Worm (Caenorhabditis elegans): ENCODE data around the gene F17H10.4.
A peak's percentile ranks its signal among the peaks of the same experiment; 100 is the strongest.

Gene F17H10.4

DNA sequence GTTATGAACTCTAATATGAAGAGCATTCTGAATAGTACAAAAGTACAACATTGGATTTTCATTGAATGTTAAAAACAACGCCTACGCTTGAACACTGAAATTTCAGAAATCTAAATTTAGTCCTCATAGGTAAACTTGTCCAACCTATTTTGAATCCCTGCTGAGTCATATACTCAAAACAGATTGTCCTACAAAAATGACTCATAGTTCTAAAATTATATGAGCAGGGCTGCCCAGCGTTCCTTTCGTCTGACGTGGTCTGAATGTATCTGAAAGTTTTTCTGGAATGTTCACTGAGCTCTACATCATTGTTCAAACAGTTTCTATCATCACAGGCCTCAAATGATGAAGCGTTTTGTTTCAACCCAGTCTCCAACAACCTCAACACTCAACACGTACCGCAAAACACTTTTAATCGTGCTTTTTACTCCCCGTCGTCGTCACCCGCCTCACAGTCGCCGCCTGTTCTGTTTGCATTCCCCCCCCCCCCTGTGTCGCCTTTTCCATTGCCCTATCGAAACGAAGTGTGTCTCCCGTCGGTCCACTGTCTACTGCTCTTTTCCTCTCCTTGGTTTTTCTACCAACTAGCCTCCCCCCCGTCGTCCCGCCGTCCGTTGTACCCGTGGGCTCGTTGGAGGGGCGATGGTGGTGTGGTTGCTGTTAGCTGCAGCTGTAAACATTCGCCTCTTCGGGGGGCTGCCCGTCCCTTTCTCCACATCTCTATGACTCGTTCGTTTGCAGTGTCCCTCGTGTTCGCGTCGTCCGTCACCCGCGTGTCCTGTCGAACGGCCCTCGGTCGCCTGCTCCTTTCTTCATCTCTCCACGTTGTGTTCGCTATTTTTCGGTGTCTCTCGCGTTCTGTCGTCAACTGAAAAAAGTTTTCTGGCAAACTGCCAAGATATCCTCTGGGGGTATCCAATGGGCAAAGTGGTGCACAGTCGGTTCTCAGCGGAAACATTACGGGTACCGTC is 17.7 kb upstream of the F17H10.4 start (continued):
- peak; percentile 71 for TF ChIP-seq atf-7 (tag; optimal IDR thresholded peaks at IDR 0.05)
- TF ChIP-seq F39B2.1 (GFP tag; IDR thresholded peaks at IDR 0.05) = no peak
- TF ChIP-seq tbp1 (GFP tag; optimal IDR thresholded peaks at IDR 0.05) = peak; percentile 13
- TF ChIP-seq K11D2.4 (GFP tag; IDR thresholded peaks at IDR 0.05) = peak; percentile 57; the same call in 1 of the 2 replicates
- TF ChIP-seq lin-40 (tag; optimal IDR thresholded peaks at IDR 0.05) = peak; percentile 60
- TF ChIP-seq ztf-18 (tag; optimal IDR thresholded peaks at IDR 0.05) = peak; percentile 45
- TF ChIP-seq nhr-80 (tag; optimal IDR thresholded peaks at IDR 0.05) = peak; percentile 92
- no peak for TF ChIP-seq F33H1.4 (GFP tag; IDR thresholded peaks at IDR 0.05)
- TF ChIP-seq B0019.2 (GFP tag; conservative IDR thresholded peaks at IDR 0.05) = no peak
- no peak for TF ChIP-seq sea-2 (GFP tag; IDR thresholded peaks at IDR 0.05)
- TF ChIP-seq mel-28 (tag; optimal IDR thresholded peaks at IDR 0.05; ENCODE audit: borderline replicate concordance) = no peak
- peak; percentile 99 for TF ChIP-seq zfh-2 (GFP tag; conservative IDR thresholded peaks at IDR 0.05)
- TF ChIP-seq lsy-27 (tag; optimal IDR thresholded peaks at IDR 0.05; ENCODE audit: borderline replicate concordance, insufficient read depth) = no peak
- TF ChIP-seq efl-1 (GFP tag; optimal IDR thresholded peaks at IDR 0.05) = no peak
- TF ChIP-seq lir-1 (GFP tag; conservative IDR thresholded peaks at IDR 0.05) = peak; percentile 45; the same call in 1 of the 2 replicates
- TF ChIP-seq unc-62 (GFP tag; optimal IDR thresholded peaks at IDR 0.05) = no peak
- TF ChIP-seq repo-1 (tag; optimal IDR thresholded peaks at IDR 0.05) = peak; percentile 29
- TF ChIP-seq egrh-3 (GFP tag; IDR thresholded peaks at IDR 0.05) = peak; percentile 90
- no peak for TF ChIP-seq ets-4 (GFP tag; optimal IDR thresholded peaks at IDR 0.05)
- TF ChIP-seq ztf-25 (GFP tag; IDR thresholded peaks at IDR 0.05) = no peak
- no peak; the same call in 1 of the 2 replicates for TF ChIP-seq Y56A3A.18 (GFP tag; IDR thresholded peaks at IDR 0.05)
- 0 out of 2 replicates have a peak, but pooled peaks have one; percentile 47 for TF ChIP-seq madf-3 (GFP tag; IDR thresholded peaks at IDR 0.05)
- TF ChIP-seq F37B4.10 (GFP tag; IDR thresholded peaks at IDR 0.05) = no peak
- TF ChIP-seq snpc-4 (GFP tag; optimal IDR thresholded peaks at IDR 0.05) = no peak
- TF ChIP-seq snpc-4 (tag; optimal IDR thresholded peaks at IDR 0.05) = peak in 3 of 4 experiments; percentile 9 to 42 (median 10)
- no peak for TF ChIP-seq snpc-3.4 (tag; optimal IDR thresholded peaks at IDR 0.05)
- no peak for TF ChIP-seq ceh-58 (GFP tag; IDR thresholded peaks at IDR 0.05)
- peak; percentile 61 for TF ChIP-seq attf-5 (GFP tag; optimal IDR thresholded peaks at IDR 0.05)
- no peak for TF ChIP-seq dpl-1 (GFP tag; optimal IDR thresholded peaks at IDR 0.05)
- peak; percentile 12 for TF ChIP-seq ztf-26 (tag; optimal IDR thresholded peaks at IDR 0.05)
- no peak for TF ChIP-seq B0035.1 (tag; optimal IDR thresholded peaks at IDR 0.05)
- TF ChIP-seq snpc-1.3 (tag; optimal IDR thresholded peaks at IDR 0.05; ENCODE audit: insufficient read depth) = no peak
- peak; percentile 2 for TF ChIP-seq ZK185.1 (tag; optimal IDR thresholded peaks at IDR 0.05; ENCODE audit: poor library complexity, severe bottlenecking)
- peak; percentile 23 for TF ChIP-seq ceh-27 (GFP tag; optimal IDR thresholded peaks at IDR 0.05)
- no peak for TF ChIP-seq mxl-1 (tag; optimal IDR thresholded peaks at IDR 0.05)
- no peak for TF ChIP-seq ceh-40 (GFP tag; IDR thresholded peaks at IDR 0.05)
- no peak for TF ChIP-seq rpc-1 (optimal IDR thresholded peaks at IDR 0.05)
- no peak for TF ChIP-seq rpc-1 (tag; optimal IDR thresholded peaks at IDR 0.05)
- no peak for TF ChIP-seq F22D6.2 (tag; optimal IDR thresholded peaks at IDR 0.05)
- no peak for TF ChIP-seq tlf-1 (GFP tag; optimal IDR thresholded peaks at IDR 0.05)
- no peak for TF ChIP-seq let-607 (tag; optimal IDR thresholded peaks at IDR 0.05)
- TF ChIP-seq F23B12.7 (tag; optimal IDR thresholded peaks at IDR 0.05; ENCODE audit: insufficient read depth) = peak; percentile 18
- peak; percentile 15 for TF ChIP-seq somi-1 (GFP tag; optimal IDR thresholded peaks at IDR 0.05)
- no peak for TF ChIP-seq madf-6 (GFP tag; IDR thresholded peaks at IDR 0.05)
- peak; percentile 26 for TF ChIP-seq gei-17 (GFP tag; optimal IDR thresholded peaks at IDR 0.05)
- TF ChIP-seq sptf-2 (GFP tag; optimal IDR thresholded peaks at IDR 0.05) = no peak
